Worm (Caenorhabditis elegans) whole organism, L1 larva: Measurements from ENCODE around the gene C24H12.4.

Source experiments
- F16B12.6 ChIP-seq: fragments of 150-350 bp; optimal IDR thresholded peaks from 2 replicates; lab custom pipeline; 2014; ENCODE audit warnings: missing biosample characterization, missing genetic modification characterization
- elt-2 ChIP-seq: sonication (generic microtip); optimal IDR thresholded peaks from 2 replicates; lab custom pipeline; 2016; ENCODE audit warnings: missing genetic modification characterization, mild to moderate bottlenecking, inconsistent platforms, missing compliant biosample characterization, missing genetic modification reagents
- elt-3 ChIP-seq, 6 experiments: fragments of 150-350 bp in 1 of 6; sonication (generic microtip); optimal IDR thresholded peaks; 2 replicates each; lab custom pipeline; 2017 to 2018; ENCODE audit warnings: missing biosample characterization in 6 of 6, missing genetic modification characterization in 6 of 6, inconsistent platforms in 1 of 6
- fos-1 ChIP-seq: fragments of 150-350 bp; optimal IDR thresholded peaks from 2 replicates; lab custom pipeline; 2014; ENCODE audit warnings: missing biosample characterization, missing genetic modification characterization
- lin-13 ChIP-seq: fragments of 150-350 bp; optimal IDR thresholded peaks from 2 replicates; lab custom pipeline; 2014; ENCODE audit warnings: missing biosample characterization, missing genetic modification reagents, missing genetic modification characterization
- lir-3 ChIP-seq: sonication (generic microtip); optimal IDR thresholded peaks from 2 replicates; lab custom pipeline; 2016; ENCODE audit warnings: mild to moderate bottlenecking, missing genetic modification characterization, moderate library complexity, missing compliant biosample characterization; ENCODE audit not compliant: poor library complexity
- lsy-2 ChIP-seq, 2 experiments: fragments of 150-350 bp; optimal IDR thresholded peaks; 2 replicates each; lab custom pipeline; 2014; ENCODE audit warnings: missing biosample characterization in 2 of 2, missing genetic modification characterization in 2 of 2
- mep-1 ChIP-seq: fragments of 150-350 bp; optimal IDR thresholded peaks from 2 replicates; lab custom pipeline; 2014; ENCODE audit warnings: missing biosample characterization, missing genetic modification characterization
- nhr-12 ChIP-seq: sonication (generic microtip); optimal IDR thresholded peaks from 2 replicates; lab custom pipeline; 2017; ENCODE audit warnings: missing biosample characterization, missing genetic modification characterization
- nhr-28 ChIP-seq: fragments of 150-350 bp; optimal IDR thresholded peaks from 2 replicates; lab custom pipeline; 2014; ENCODE audit warnings: missing biosample characterization, missing genetic modification characterization
- nhr-77 ChIP-seq: fragments of 150-350 bp; optimal IDR thresholded peaks from 2 replicates; lab custom pipeline; 2014; ENCODE audit warnings: missing biosample characterization, missing genetic modification characterization
- unc-62 ChIP-seq: fragments of 150-350 bp; optimal IDR thresholded peaks from 2 replicates; lab custom pipeline; 2014; ENCODE audit warnings: missing biosample characterization, missing genetic modification reagents, missing genetic modification characterization
- ztf-11 ChIP-seq, 2 experiments: sonication (generic microtip); optimal IDR thresholded peaks; 2 replicates each; lab custom pipeline; 2016 to 2017; ENCODE audit warnings: missing genetic modification characterization in 2 of 2, missing biosample characterization in 1 of 2, missing compliant biosample characterization in 1 of 2
- ztf-4 ChIP-seq: fragments of 150-350 bp; optimal IDR thresholded peaks from 2 replicates; lab custom pipeline; 2014; ENCODE audit warnings: missing biosample characterization, missing genetic modification characterization

DNA sequence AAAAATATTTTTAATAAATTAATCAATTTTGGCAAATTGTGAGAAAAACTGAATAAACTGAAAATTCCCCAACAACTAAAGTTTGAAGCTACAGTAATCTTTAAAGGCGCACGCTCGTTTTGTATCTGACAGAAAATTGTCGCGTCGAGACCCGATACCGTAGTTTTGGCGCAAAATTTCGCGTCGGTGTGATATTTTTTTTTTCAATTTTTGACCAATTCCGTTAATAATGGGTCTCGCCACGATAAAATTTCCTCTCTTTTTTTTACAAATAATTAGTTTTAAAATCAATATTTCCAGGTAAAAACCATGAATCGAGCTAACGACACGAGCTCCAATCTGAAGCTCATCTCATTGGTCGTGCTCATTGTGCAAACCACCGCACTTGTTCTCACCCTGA lies 22.5 kb upstream of the C24H12.4 start, which contains the start of gene nstp-4:
- TF ChIP-seq lsy-2 (tag; optimal IDR thresholded peaks at IDR 0.05; lab: Kevin White, UChicago) (no peak), elt-2 (tag; lab: Kevin White, UChicago) (no peak), nhr-12 (tag; lab: Kevin White, UChicago) (no peak), ztf-4 (tag; lab: Kevin White, UChicago) (no peak), nhr-28 (no peak), ztf-11 (tag; optimal IDR thresholded peaks at IDR 0.05; lab: Kevin White, UChicago) (no peak), lir-3 (tag; lab: Kevin White, UChicago) (no peak), mep-1 (tag; lab: Kevin White, UChicago) (no peak), lin-13 (GFP tag; lab: Kevin White, UChicago) (no peak), F16B12.6 (tag; lab: Kevin White, UChicago) (no peak), nhr-77 (tag; lab: Kevin White, UChicago) (no peak), fos-1 (tag; lab: Kevin White, UChicago) (no peak), unc-62 (GFP tag; lab: Kevin White, UChicago) (no peak), elt-3 (tag; optimal IDR thresholded peaks at IDR 0.05; lab: Kevin White, UChicago) (no peak)
